Worm (Caenorhabditis elegans) whole organism, L1 larva: ENCODE data around the gene C45B2.1.

Experiments
- elt-2 ChIP-seq: sonication (generic microtip); optimal IDR thresholded peaks from 2 replicates; lab custom pipeline; 2016; ENCODE audit warnings: missing genetic modification characterization, mild to moderate bottlenecking, inconsistent platforms, missing compliant biosample characterization, missing genetic modification reagents
- ztf-11 ChIP-seq, 2 experiments: sonication (generic microtip); optimal IDR thresholded peaks; 2 replicates each; lab custom pipeline; 2016 to 2017; ENCODE audit warnings: missing genetic modification characterization in 2 of 2, missing biosample characterization in 1 of 2, missing compliant biosample characterization in 1 of 2

ce11 chrX:6091967-6092366, 6.0 kb downstream of the C45B2.1 start, which contains the start of gene hsp-3:
- TF ChIP-seq ztf-11 (tag; optimal IDR thresholded peaks at IDR 0.05; lab: Kevin White, UChicago) = peak in 1 of 2 experiments; percentile 93
- TF ChIP-seq elt-2 (tag; lab: Kevin White, UChicago) = peak; percentile 95
